Fruit fly (Drosophila melanogaster) whole organism, embryonic: ENCODE measurements around the gene CG17202.

Source experiments
- B-H2 ChIP-seq: fragments of 200-800 bp; sonication (Bioruptor generic); optimal IDR thresholded peaks from 2 replicates; lab custom pipeline; 2018; ENCODE audit warnings: missing biosample characterization, mild to moderate bottlenecking, missing genetic modification characterization
- Bgb ChIP-seq: fragments of 200-800 bp; sonication (Bioruptor generic); IDR thresholded peaks from 2 replicates; pipeline ENCODE4 v1.3.6; 2022; ENCODE audit warnings: missing biosample characterization, missing genetic modification characterization; ENCODE audit not compliant: partially characterized antibody
- Blimp-1 ChIP-seq: fragments of 200-800 bp; sonication (Bioruptor generic); optimal IDR thresholded peaks from 3 replicates; lab custom pipeline; 2018; ENCODE audit warnings: missing biosample characterization, missing genetic modification characterization, mild to moderate bottlenecking, moderate library complexity, missing genetic modification reagents
- CG10274 ChIP-seq: fragments of 200-800 bp; sonication (Bioruptor generic); optimal IDR thresholded peaks from 3 replicates; lab custom pipeline; 2017; ENCODE audit warnings: missing biosample characterization, mild to moderate bottlenecking, missing genetic modification characterization
- CG10321 ChIP-seq: fragments of 200-800 bp; sonication (Bioruptor generic); IDR thresholded peaks from 2 replicates; pipeline ENCODE4 v1.3.6; 2022; ENCODE audit warnings: missing biosample characterization, missing genetic modification characterization
- CG11085 ChIP-seq: fragments of 200-800 bp; sonication (Bioruptor generic); IDR thresholded peaks from 2 replicates; pipeline ENCODE4 v1.3.6; 2022; ENCODE audit warnings: missing biosample characterization, missing genetic modification characterization
- CG11696 ChIP-seq: fragments of 200-800 bp; sonication (Bioruptor generic); IDR thresholded peaks from 2 replicates; pipeline ENCODE4 v1.3.6; 2022; ENCODE audit warnings: missing biosample characterization, missing genetic modification characterization
- CG12104 ChIP-seq: fragments of 200-800 bp; sonication (Bioruptor generic); optimal IDR thresholded peaks from 3 replicates; lab custom pipeline; 2016; ENCODE audit warnings: missing biosample characterization, missing genetic modification characterization
- CG12155 ChIP-seq: fragments of 200-800 bp; sonication (Bioruptor generic); optimal IDR thresholded peaks from 3 replicates; lab custom pipeline; 2016; ENCODE audit warnings: missing biosample characterization, missing genetic modification characterization
- CG14441 ChIP-seq: fragments of 200-800 bp; sonication (Bioruptor generic); IDR thresholded peaks from 2 replicates; pipeline ENCODE4 v1.3.6; 2022; ENCODE audit warnings: missing biosample characterization, missing genetic modification characterization
- CG14667 ChIP-seq: fragments of 200-800 bp; sonication (Bioruptor generic); IDR thresholded peaks from 2 replicates; pipeline ENCODE4 v1.3.6; 2022; ENCODE audit warnings: missing biosample characterization, missing genetic modification characterization
- CG15479 ChIP-seq: fragments of 200-800 bp; sonication (Bioruptor generic); optimal IDR thresholded peaks from 3 replicates; lab custom pipeline; 2019; ENCODE audit warnings: missing biosample characterization, mild to moderate bottlenecking, missing genetic modification characterization, moderate library complexity
- CG17186 ChIP-seq: fragments of 200-800 bp; sonication (Bioruptor generic); optimal IDR thresholded peaks from 3 replicates; lab custom pipeline; 2017; ENCODE audit warnings: missing biosample characterization, missing genetic modification reagents, missing genetic modification characterization
- CG1832 ChIP-seq: fragments of 200-800 bp; sonication (Bioruptor generic); optimal IDR thresholded peaks from 2 replicates; lab custom pipeline; 2017; ENCODE audit warnings: missing biosample characterization, mild to moderate bottlenecking, missing genetic modification characterization, inconsistent platforms
- CG18599 ChIP-seq: fragments of 200-800 bp; sonication (Bioruptor generic); optimal IDR thresholded peaks from 3 replicates; lab custom pipeline; 2017; ENCODE audit warnings: missing biosample characterization, missing genetic modification characterization, mild to moderate bottlenecking, moderate library complexity, missing genetic modification reagents
- CG31388 ChIP-seq: fragments of 200-800 bp; sonication (Bioruptor generic); optimal IDR thresholded peaks from 2 replicates; lab custom pipeline; 2016; ENCODE audit warnings: missing biosample characterization, missing genetic modification characterization
- CG4328 ChIP-seq: fragments of 200-800 bp; sonication (Bioruptor generic); optimal IDR thresholded peaks from 3 replicates; lab custom pipeline; 2017; ENCODE audit warnings: missing biosample characterization, missing genetic modification reagents, missing genetic modification characterization
- CG6683 ChIP-seq: fragments of 200-800 bp; sonication (Bioruptor generic); optimal IDR thresholded peaks from 2 replicates; lab custom pipeline; 2017; ENCODE audit warnings: missing biosample characterization, mild to moderate bottlenecking, missing genetic modification characterization, missing genetic modification reagents
- CG7786 ChIP-seq: fragments of 200-800 bp; sonication (Bioruptor generic); optimal IDR thresholded peaks from 2 replicates; lab custom pipeline; 2016; ENCODE audit warnings: missing biosample characterization, missing genetic modification characterization
- CG9215 ChIP-seq: fragments of 200-800 bp; sonication (Bioruptor generic); IDR thresholded peaks from 2 replicates; pipeline ENCODE4 v1.3.6; 2022; ENCODE audit warnings: missing biosample characterization, missing genetic modification characterization
- Dad ChIP-seq: fragments of 200-800 bp; sonication (Bioruptor generic); optimal IDR thresholded peaks from 3 replicates; lab custom pipeline; 2016; ENCODE audit warnings: missing biosample characterization, missing genetic modification characterization
- Ets65A ChIP-seq: fragments of 200-800 bp; sonication (Bioruptor generic); peaks from one replicate; lab custom pipeline; 2016; ENCODE audit warnings: missing biosample characterization, missing genetic modification characterization
- Ets97D ChIP-seq: fragments of 200-800 bp; sonication (Bioruptor generic); optimal IDR thresholded peaks from 3 replicates; lab custom pipeline; 2016; ENCODE audit warnings: missing biosample characterization, missing genetic modification characterization
- Fer1 ChIP-seq: fragments of 200-800 bp; sonication (Bioruptor generic); optimal IDR thresholded peaks from 2 replicates; lab custom pipeline; 2017; ENCODE audit warnings: missing biosample characterization, mild to moderate bottlenecking, missing genetic modification characterization
- Fer2 ChIP-seq: fragments of 200-800 bp; sonication (Bioruptor generic); optimal IDR thresholded peaks from 2 replicates; lab custom pipeline; 2018; ENCODE audit warnings: missing biosample characterization, mild to moderate bottlenecking, missing genetic modification characterization, moderate library complexity
- Fer3 ChIP-seq: fragments of 200-800 bp; sonication (Bioruptor generic); optimal IDR thresholded peaks from 2 replicates; lab custom pipeline; 2018; ENCODE audit warnings: missing biosample characterization, mild to moderate bottlenecking, missing genetic modification characterization, moderate library complexity
- HLH4C ChIP-seq: fragments of 200-800 bp; sonication (Bioruptor generic); IDR thresholded peaks from 3 replicates; pipeline ENCODE4 v1.3.6; 2022; ENCODE audit warnings: missing biosample characterization, missing genetic modification characterization; ENCODE audit not compliant: partially characterized antibody
- MTF-1 ChIP-seq: fragments of 200-800 bp; sonication (Bioruptor generic); optimal IDR thresholded peaks from 2 replicates; lab custom pipeline; 2018; ENCODE audit warnings: missing biosample characterization, mild to moderate bottlenecking, missing genetic modification characterization, borderline replicate concordance
- Nf-YA ChIP-seq: fragments of 200-800 bp; sonication (Bioruptor generic); IDR thresholded peaks from 2 replicates; pipeline ENCODE4 v1.3.6; 2022; ENCODE audit warnings: missing biosample characterization, missing genetic modification characterization
- ab ChIP-seq: fragments of 200-800 bp; sonication (Bioruptor generic); optimal IDR thresholded peaks from 2 replicates; lab custom pipeline; 2016; ENCODE audit warnings: missing biosample characterization, missing genetic modification characterization
- bsh ChIP-seq, 2 experiments: fragments of 200-800 bp; sonication (Bioruptor generic); optimal IDR thresholded peaks; 2 replicates each; lab custom pipeline; 2017 to 2018; ENCODE audit warnings: mild to moderate bottlenecking in 2 of 2, missing biosample characterization in 2 of 2, missing genetic modification characterization in 2 of 2, moderate library complexity in 1 of 2
- cad ChIP-seq: fragments of >200 bp; optimal IDR thresholded peaks from 2 replicates; lab custom pipeline; 2017; ENCODE audit warnings: missing biosample characterization, missing genetic modification characterization
- chn ChIP-seq: fragments of 200-800 bp; sonication (Bioruptor generic); optimal IDR thresholded peaks from 2 replicates; lab custom pipeline; 2016; ENCODE audit warnings: missing biosample characterization, missing genetic modification characterization
- dimm ChIP-seq: fragments of 200-800 bp; sonication (Bioruptor generic); IDR thresholded peaks from 2 replicates; pipeline ENCODE4 v1.3.6; 2022; ENCODE audit warnings: missing biosample characterization, missing genetic modification characterization
- exex ChIP-seq: fragments of 200-800 bp; sonication (Bioruptor generic); optimal IDR thresholded peaks from 4 replicates; lab custom pipeline; 2018; ENCODE audit warnings: missing biosample characterization, mild to moderate bottlenecking, missing genetic modification characterization, moderate library complexity
- fd3F ChIP-seq: fragments of 200-800 bp; sonication (Bioruptor generic); optimal IDR thresholded peaks from 2 replicates; lab custom pipeline; 2018; ENCODE audit warnings: missing biosample characterization, mild to moderate bottlenecking, missing genetic modification characterization, moderate library complexity
- fd96Cb ChIP-seq: fragments of 200-800 bp; sonication (Bioruptor generic); optimal IDR thresholded peaks from 2 replicates; lab custom pipeline; 2018; ENCODE audit warnings: missing biosample characterization, mild to moderate bottlenecking, missing genetic modification characterization, moderate library complexity
- fru ChIP-seq: fragments of >200 bp; optimal IDR thresholded peaks from 2 replicates; lab custom pipeline; 2017
- grn ChIP-seq: fragments of 200-800 bp; sonication (Bioruptor generic); optimal IDR thresholded peaks from 3 replicates; lab custom pipeline; 2017; ENCODE audit warnings: missing biosample characterization, missing genetic modification characterization
- gsb-n ChIP-seq: fragments of 200-800 bp; sonication (Bioruptor generic); optimal IDR thresholded peaks from 3 replicates; lab custom pipeline; 2018; ENCODE audit warnings: missing biosample characterization, mild to moderate bottlenecking, missing genetic modification characterization
- jumu ChIP-seq: fragments of 200-800 bp; sonication (Bioruptor generic); optimal IDR thresholded peaks from 3 replicates; lab custom pipeline; 2016; ENCODE audit warnings: missing biosample characterization, missing genetic modification characterization
- lola ChIP-seq, 3 experiments: fragments of >200 bp in 2 of 3; fragments of 200-800 bp in 1 of 3; sonication (Bioruptor generic) in 1 of 3; optimal IDR thresholded peaks; 2 replicates each; lab custom pipeline; 2017 to 2019; ENCODE audit warnings: missing biosample characterization in 3 of 3, missing genetic modification characterization in 3 of 3, mild to moderate bottlenecking in 1 of 3, moderate library complexity in 1 of 3
- lov ChIP-seq, 2 experiments: fragments of 200-800 bp in 1 of 2; fragments of >200 bp in 1 of 2; sonication (Bioruptor generic) in 1 of 2; IDR thresholded peaks in 1 of 2; optimal IDR thresholded peaks in 1 of 2; 2 replicates in 1 of 2; 3 replicates in 1 of 2; pipeline versions ENCODE4 v1.3.6 to Lab custom; 2017 to 2022; ENCODE audit warnings: missing biosample characterization in 1 of 2, missing genetic modification characterization in 1 of 2
- pita ChIP-seq: fragments of 200-800 bp; sonication (Bioruptor generic); optimal IDR thresholded peaks from 2 replicates; lab custom pipeline; 2017; ENCODE audit warnings: missing biosample characterization, mild to moderate bottlenecking, missing genetic modification characterization
- ro ChIP-seq: fragments of 200-800 bp; sonication (Bioruptor generic); IDR thresholded peaks from 2 replicates; pipeline ENCODE4 v1.3.6; 2022; ENCODE audit warnings: missing biosample characterization, missing genetic modification characterization
- shn ChIP-seq: fragments of 200-800 bp; sonication (Bioruptor generic); optimal IDR thresholded peaks from 3 replicates; lab custom pipeline; 2016; ENCODE audit warnings: missing biosample characterization, missing genetic modification characterization
- slou ChIP-seq: fragments of 200-800 bp; sonication (Bioruptor generic); optimal IDR thresholded peaks from 3 replicates; lab custom pipeline; 2016; ENCODE audit warnings: missing biosample characterization, missing genetic modification characterization
- stwl ChIP-seq: fragments of 200-800 bp; sonication (Bioruptor generic); optimal IDR thresholded peaks from 3 replicates; lab custom pipeline; 2018; ENCODE audit warnings: missing biosample characterization, mild to moderate bottlenecking, missing genetic modification characterization, moderate library complexity
- tgo ChIP-seq: fragments of 200-800 bp; sonication (Bioruptor generic); IDR thresholded peaks from 3 replicates; pipeline ENCODE4 v1.3.6; 2022; ENCODE audit warnings: missing biosample characterization, missing genetic modification characterization
- zen ChIP-seq: fragments of 200-800 bp; sonication (Bioruptor generic); optimal IDR thresholded peaks from 3 replicates; lab custom pipeline; 2018; ENCODE audit warnings: missing biosample characterization, mild to moderate bottlenecking, missing genetic modification characterization, moderate library complexity

CG17202 gene

dm6 chr3R:12459879-12460522 is 37.4 kb downstream of the CG17202 start, which contains the start of the genes CG5961 and Polr3C (continued):
- TF ChIP-seq CG11696 (GFP tag; lab: Robert Waterston, UW) = no peak
- no peak for TF ChIP-seq dimm (GFP tag; lab: Robert Waterston, UW)
- TF ChIP-seq CG1832 (GFP tag; lab: Kevin White, UChicago) = no peak
- no peak for TF ChIP-seq Nf-YA (GFP tag; lab: Robert Waterston, UW)
- no peak for TF ChIP-seq chn (GFP tag; lab: Kevin White, UChicago)
- peak; percentile 63 for TF ChIP-seq stwl (tag; lab: Kevin White, UChicago)
- no peak for TF ChIP-seq tgo (GFP tag; lab: Robert Waterston, UW)
- TF ChIP-seq jumu (GFP tag; lab: Kevin White, UChicago) = no peak
- no peak for TF ChIP-seq Ets65A
- no peak for TF ChIP-seq B-H2 (GFP tag; lab: Kevin White, UChicago)
- TF ChIP-seq Fer3 (tag; lab: Kevin White, UChicago) = no peak
- TF ChIP-seq CG10274 (GFP tag; lab: Kevin White, UChicago) = no peak
- TF ChIP-seq Ets97D (GFP tag; lab: Kevin White, UChicago) = no peak
- TF ChIP-seq Fer1 (GFP tag; lab: Kevin White, UChicago) = peak; percentile 27
- TF ChIP-seq Bgb (GFP tag; lab: Robert Waterston, UW) = no peak
- no peak for TF ChIP-seq Fer2 (tag; lab: Kevin White, UChicago)
- no peak for TF ChIP-seq fru (lab: Kevin White, UChicago)
- TF ChIP-seq CG6683 (GFP tag; lab: Kevin White, UChicago) = no peak
- no peak for TF ChIP-seq CG10321
- TF ChIP-seq fd96Cb (tag; lab: Kevin White, UChicago) = no peak
- no peak for TF ChIP-seq CG14667 (GFP tag; lab: Robert Waterston, UW)
- TF ChIP-seq CG11085 (GFP tag; lab: Robert Waterston, UW) = no peak
- TF ChIP-seq lola (GFP tag; optimal IDR thresholded peaks at IDR 0.05; lab: Kevin White, UChicago) = no peak
- no peak for TF ChIP-seq bsh (GFP tag; optimal IDR thresholded peaks at IDR 0.05; lab: Kevin White, UChicago)
- no peak for TF ChIP-seq cad
- TF ChIP-seq Blimp-1 (GFP tag; lab: Kevin White, UChicago) = no peak
- no peak for TF ChIP-seq CG7786
- no peak for TF ChIP-seq MTF-1 (GFP tag; lab: Kevin White, UChicago)
- TF ChIP-seq ro = no peak
- no peak for TF ChIP-seq ab
- TF ChIP-seq zen (tag; lab: Kevin White, UChicago) = peak; percentile 11
- no peak for TF ChIP-seq CG14441 (GFP tag; lab: Robert Waterston, UW)
- TF ChIP-seq CG31388 (GFP tag; lab: Kevin White, UChicago) = no peak
- no peak for TF ChIP-seq shn
- no peak for TF ChIP-seq slou
- no peak for TF ChIP-seq CG4328
- TF ChIP-seq CG12104 (GFP tag; lab: Kevin White, UChicago) = no peak
- no peak for TF ChIP-seq CG12155 (GFP tag; lab: Kevin White, UChicago)
- TF ChIP-seq exex (tag; lab: Kevin White, UChicago) = no peak
- no peak for TF ChIP-seq lov (optimal IDR thresholded peaks at IDR 0.05; lab: Kevin White, UChicago)
- no peak for TF ChIP-seq lov (GFP tag; IDR thresholded peaks at IDR 0.05; lab: Robert Waterston, UW)
- peak; percentile 26 for TF ChIP-seq CG17186 (GFP tag; lab: Kevin White, UChicago)
- peak; percentile 33; the same call in 2 of the 3 replicates for TF ChIP-seq HLH4C (GFP tag; lab: Robert Waterston, UW)
- TF ChIP-seq gsb-n (tag; lab: Kevin White, UChicago) = no peak
- no peak for TF ChIP-seq pita (GFP tag; lab: Kevin White, UChicago)
- TF ChIP-seq grn (GFP tag; lab: Kevin White, UChicago) = peak; percentile 24
- TF ChIP-seq CG15479 (GFP tag; lab: Kevin White, UChicago) = no peak
- no peak for TF ChIP-seq Dad
- no peak for TF ChIP-seq CG18599
- no peak for TF ChIP-seq CG9215 (GFP tag; lab: Robert Waterston, UW)
- TF ChIP-seq fd3F (GFP tag; lab: Kevin White, UChicago) = no peak
